Worm (Caenorhabditis elegans) whole organism, L3 larva: ENCODE measurements around the gene Y82E9BR.3.

Experiments
- R02D3.7 ChIP-seq: fragments of 150-350 bp; optimal IDR thresholded peaks from 2 replicates; lab custom pipeline; 2014; ENCODE audit warnings: missing biosample characterization, missing genetic modification characterization
- ZK546.5 ChIP-seq: sonication (generic microtip); optimal IDR thresholded peaks from 2 replicates; lab custom pipeline; 2017; ENCODE audit warnings: missing biosample characterization, missing genetic modification characterization
- aly-2 ChIP-seq: fragments of 150-350 bp; optimal IDR thresholded peaks from 2 replicates; lab custom pipeline; 2014; ENCODE audit warnings: missing biosample characterization, missing genetic modification characterization
- ama-1 ChIP-seq: fragments of 150-350 bp; optimal IDR thresholded peaks from 2 replicates; lab custom pipeline; 2018
- ceh-82 ChIP-seq: fragments of 150-350 bp; optimal IDR thresholded peaks from 2 replicates; lab custom pipeline; 2014; ENCODE audit warnings: missing biosample characterization, missing genetic modification characterization
- ceh-9 ChIP-seq: sonication (generic microtip); optimal IDR thresholded peaks from 2 replicates; lab custom pipeline; 2018; ENCODE audit warnings: missing biosample characterization, missing genetic modification characterization
- daf-12 ChIP-seq: fragments of 150-350 bp; optimal IDR thresholded peaks from 2 replicates; lab custom pipeline; 2014; ENCODE audit warnings: missing biosample characterization, missing genetic modification reagents, missing genetic modification characterization
- egl-27 ChIP-seq: sonication (generic microtip); optimal IDR thresholded peaks from 4 replicates; lab custom pipeline; 2017; ENCODE audit warnings: missing biosample characterization, missing genetic modification reagents, missing genetic modification characterization
- elt-2 ChIP-seq: sonication (generic microtip); optimal IDR thresholded peaks from 2 replicates; lab custom pipeline; 2016; ENCODE audit warnings: missing genetic modification reagents, mild to moderate bottlenecking, missing genetic modification characterization, missing compliant biosample characterization
- elt-3 ChIP-seq, 3 experiments: fragments of 150-350 bp in 1 of 3; sonication (generic microtip) in 2 of 3; optimal IDR thresholded peaks; 2 replicates in 2 of 3; 4 replicates in 1 of 3; lab custom pipeline; 2014 to 2017; ENCODE audit warnings: missing biosample characterization in 3 of 3, missing genetic modification characterization in 3 of 3
- eor-1 ChIP-seq, 2 experiments: fragments of 150-350 bp; optimal IDR thresholded peaks; 2 replicates each; lab custom pipeline; 2014 to 2018; ENCODE audit warnings: missing biosample characterization in 2 of 2, missing genetic modification characterization in 2 of 2
- fkh-10 ChIP-seq: sonication (generic microtip); optimal IDR thresholded peaks from 2 replicates; lab custom pipeline; 2017; ENCODE audit warnings: missing biosample characterization, missing genetic modification reagents, missing genetic modification characterization
- fkh-2 ChIP-seq: fragments of 150-350 bp; optimal IDR thresholded peaks from 2 replicates; lab custom pipeline; 2014; ENCODE audit warnings: missing biosample characterization, missing genetic modification reagents, missing genetic modification characterization
- hmg-11 ChIP-seq: sonication (generic microtip); optimal IDR thresholded peaks from 2 replicates; lab custom pipeline; 2016; ENCODE audit warnings: missing genetic modification characterization, missing compliant biosample characterization
- lin-15B ChIP-seq: fragments of 150-350 bp; optimal IDR thresholded peaks from 2 replicates; lab custom pipeline; 2014; ENCODE audit warnings: missing biosample characterization, missing genetic modification characterization
- lin-39 ChIP-seq: fragments of 150-350 bp; optimal IDR thresholded peaks from 2 replicates; lab custom pipeline; 2018; ENCODE audit warnings: missing biosample characterization, missing genetic modification reagents, missing genetic modification characterization
- mdl-1 ChIP-seq: fragments of 150-350 bp; optimal IDR thresholded peaks from 2 replicates; lab custom pipeline; 2014; ENCODE audit warnings: missing biosample characterization, missing genetic modification characterization
- mml-1 ChIP-seq: fragments of 150-350 bp; sonication (generic microtip); optimal IDR thresholded peaks from 3 replicates; lab custom pipeline; 2014; ENCODE audit warnings: missing biosample characterization, missing genetic modification characterization
- nfya-1 ChIP-seq: sonication (generic microtip); optimal IDR thresholded peaks from 2 replicates; lab custom pipeline; 2017; ENCODE audit warnings: missing genetic modification characterization, mild to moderate bottlenecking, missing compliant biosample characterization, antibody characterized with exemption, moderate library complexity; ENCODE audit not compliant: insufficient read depth
- nhr-11 ChIP-seq: fragments of 150-350 bp; optimal IDR thresholded peaks from 2 replicates; lab custom pipeline; 2014; ENCODE audit warnings: missing biosample characterization, missing genetic modification characterization
- nhr-12 ChIP-seq: fragments of 150-350 bp; optimal IDR thresholded peaks from 2 replicates; lab custom pipeline; 2014; ENCODE audit warnings: missing biosample characterization, missing genetic modification characterization
- nhr-237 ChIP-seq: fragments of 150-350 bp; optimal IDR thresholded peaks from 2 replicates; lab custom pipeline; 2014; ENCODE audit warnings: missing biosample characterization, missing genetic modification characterization
- nhr-25 ChIP-seq: sonication (generic microtip); optimal IDR thresholded peaks from 2 replicates; lab custom pipeline; 2017; ENCODE audit warnings: missing biosample characterization, missing genetic modification characterization
- nhr-28 ChIP-seq: fragments of 150-350 bp; optimal IDR thresholded peaks from 2 replicates; lab custom pipeline; 2014; ENCODE audit warnings: missing biosample characterization, missing genetic modification characterization
- nhr-76 ChIP-seq: fragments of 150-350 bp; sonication (generic microtip); optimal IDR thresholded peaks from 5 replicates; lab custom pipeline; 2014; ENCODE audit warnings: missing biosample characterization, missing genetic modification characterization
- pha-4 ChIP-seq: fragments of 150-350 bp; optimal IDR thresholded peaks from 2 replicates; lab custom pipeline; 2014; ENCODE audit warnings: missing biosample characterization, missing genetic modification reagents, missing genetic modification characterization
- pqm-1 ChIP-seq: fragments of 150-350 bp; optimal IDR thresholded peaks from 2 replicates; lab custom pipeline; 2017; ENCODE audit warnings: missing biosample characterization, missing genetic modification characterization, inconsistent platforms
- sea-2 ChIP-seq: fragments of 150-350 bp; sonication (generic microtip); optimal IDR thresholded peaks from 4 replicates; lab custom pipeline; 2014; ENCODE audit warnings: missing biosample characterization, missing genetic modification reagents, missing genetic modification characterization
- skn-1 ChIP-seq: fragments of 150-350 bp; optimal IDR thresholded peaks from 2 replicates; lab custom pipeline; 2014; ENCODE audit warnings: missing biosample characterization, missing genetic modification characterization
- snpc-4 ChIP-seq: fragments of 150-350 bp; optimal IDR thresholded peaks from 2 replicates; lab custom pipeline; 2014; ENCODE audit warnings: missing biosample characterization, missing genetic modification characterization
- unc-39 ChIP-seq: sonication (generic microtip); optimal IDR thresholded peaks from 4 replicates; lab custom pipeline; 2017; ENCODE audit warnings: missing biosample characterization, missing genetic modification characterization
- unc-62 ChIP-seq: fragments of 150-350 bp; sonication (generic microtip); optimal IDR thresholded peaks from 4 replicates; lab custom pipeline; 2014; ENCODE audit warnings: missing biosample characterization, missing genetic modification reagents, missing genetic modification characterization
- ztf-11 ChIP-seq: fragments of 150-350 bp; optimal IDR thresholded peaks from 2 replicates; lab custom pipeline; 2014; ENCODE audit warnings: missing biosample characterization, missing genetic modification characterization
- ztf-4 ChIP-seq: fragments of 150-350 bp; optimal IDR thresholded peaks from 2 replicates; lab custom pipeline; 2014; ENCODE audit warnings: missing biosample characterization, missing genetic modification characterization

The Y82E9BR.3 gene

ce11 chrIII:1409139-1409538 is 9.9 kb upstream of the Y82E9BR.3 start, which contains the start of gene Y82E9BR.22:
Y82E9BR.22 (minus strand) TSS chrIII:1409239.
- no peak for TF ChIP-seq elt-3 (tag; optimal IDR thresholded peaks at IDR 0.05; lab: Kevin White, UChicago)
- no peak for TF ChIP-seq nhr-12 (tag; lab: Kevin White, UChicago)
- TF ChIP-seq ztf-4 (tag; lab: Kevin White, UChicago), result no peak
- TF ChIP-seq ceh-9 (tag; lab: Kevin White, UChicago), result no peak
- no peak for TF ChIP-seq lin-39
- no peak for TF ChIP-seq ZK546.5 (tag; lab: Kevin White, UChicago)
- TF ChIP-seq mml-1 (tag; lab: Kevin White, UChicago), result no peak

DNA sequence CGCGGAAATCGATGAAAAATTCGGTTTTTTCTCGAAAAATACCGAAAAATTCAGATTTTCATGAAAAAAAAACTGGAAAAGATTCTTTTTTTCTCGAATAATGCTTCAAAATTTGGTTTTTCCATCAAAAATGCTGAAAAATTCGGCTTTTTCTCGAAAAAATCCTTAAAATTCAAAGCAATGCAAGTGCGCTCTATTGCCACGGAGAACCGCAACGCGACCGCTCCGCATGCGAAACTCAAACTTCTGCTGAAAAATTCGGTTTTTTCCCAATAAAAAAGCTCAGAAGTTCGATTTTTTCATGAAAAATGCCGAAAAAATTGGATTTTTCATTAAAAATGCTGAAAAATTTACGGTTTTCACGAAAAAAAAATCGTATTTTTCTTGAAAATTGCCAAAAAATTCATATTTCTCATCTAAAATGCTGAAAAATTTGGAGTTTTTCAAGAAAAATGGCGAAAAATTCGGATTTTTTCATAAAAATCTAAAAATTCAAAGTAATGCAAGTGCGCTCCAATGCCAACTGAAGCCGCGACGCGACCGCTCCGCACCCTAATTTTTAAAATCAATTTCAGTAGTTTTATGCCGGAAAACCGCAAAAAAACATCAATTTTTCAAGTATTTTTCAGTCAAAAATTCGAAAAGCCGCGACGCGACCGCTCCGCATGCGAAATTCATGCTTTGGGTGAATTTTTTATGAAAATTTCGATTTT is 5.7 kb upstream of the Y82E9BR.3 start:
- TF ChIP-seq ama-1 (no peak), mml-1 (tag; lab: Kevin White, UChicago) (no peak), snpc-4 (no peak), fkh-2 (tag; lab: Kevin White, UChicago) (no peak), ztf-4 (tag; lab: Kevin White, UChicago) (no peak), mdl-1 (tag; lab: Kevin White, UChicago) (no peak), nhr-76 (tag; lab: Kevin White, UChicago) (no peak), hmg-11 (tag; lab: Kevin White, UChicago) (no peak), unc-39 (tag; lab: Kevin White, UChicago) (no peak), egl-27 (tag; lab: Kevin White, UChicago) (no peak), sea-2 (GFP tag; lab: Kevin White, UChicago) (no peak), fkh-10 (GFP tag; lab: Kevin White, UChicago) (no peak), eor-1 (tag; optimal IDR thresholded peaks at IDR 0.05; lab: Kevin White, UChicago) (no peak), lin-39 (no peak), unc-62 (GFP tag; lab: Kevin White, UChicago) (no peak), aly-2 (tag; lab: Kevin White, UChicago) (no peak), nhr-25 (tag; lab: Kevin White, UChicago) (no peak), nfya-1 (tag; lab: Kevin White, UChicago) (no peak), R02D3.7 (tag; lab: Kevin White, UChicago) (no peak)
- TF ChIP-seq, all 47 proteins: peak for 0

- peak; percentile 45 for TF ChIP-seq elt-2 (tag; lab: Kevin White, UChicago)
- TF ChIP-seq pqm-1 (tag; lab: Kevin White, UChicago), result peak; percentile 19
- TF ChIP-seq lin-15B (tag; lab: Kevin White, UChicago), result no peak
These were observed 4.9 kb upstream of the Y82E9BR.3 start, which contains the start of gene Y82E9BR.14 for ce11 chrIII:1413890-1414613. Y82E9BR.14 (minus strand) TSS chrIII:1414116.

DNA sequence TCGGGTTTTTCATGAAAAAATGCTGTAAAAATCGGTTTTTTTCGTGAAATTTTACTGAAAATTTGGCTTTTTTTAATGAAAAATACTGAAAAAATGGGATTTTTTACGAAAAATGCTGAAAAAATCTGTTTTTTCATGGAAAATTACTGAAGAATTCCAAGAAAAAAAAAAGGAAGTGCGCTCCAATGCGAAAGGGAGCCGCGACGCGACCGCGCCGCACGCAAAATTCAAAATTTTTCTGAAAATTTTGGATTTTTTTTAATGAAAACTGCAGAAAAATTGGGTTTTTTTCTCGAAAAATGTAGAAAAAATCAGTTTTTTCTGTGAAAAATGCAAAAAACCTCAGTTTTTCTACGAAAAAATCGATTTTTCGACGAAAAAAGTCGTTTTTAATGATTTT is 2.4 kb upstream of the Y82E9BR.3 start:
- TF ChIP-seq daf-12 (tag; lab: Kevin White, UChicago) (no peak), snpc-4 (no peak), nhr-12 (tag; lab: Kevin White, UChicago) (no peak), nhr-11 (tag; lab: Kevin White, UChicago) (no peak), fkh-10 (GFP tag; lab: Kevin White, UChicago) (no peak), nhr-237 (tag; lab: Kevin White, UChicago) (no peak), pha-4 (tag; lab: Kevin White, UChicago) (no peak), skn-1 (no peak), egl-27 (tag; lab: Kevin White, UChicago) (no peak), ceh-82 (no peak), nfya-1 (tag; lab: Kevin White, UChicago) (no peak), mdl-1 (tag; lab: Kevin White, UChicago) (no peak), pqm-1 (tag; lab: Kevin White, UChicago) (no peak), lin-15B (tag; lab: Kevin White, UChicago) (no peak), ama-1 (no peak), aly-2 (tag; lab: Kevin White, UChicago) (no peak), nhr-28 (tag; lab: Kevin White, UChicago) (no peak), nhr-25 (tag; lab: Kevin White, UChicago) (no peak), ztf-11 (no peak), nhr-76 (tag; lab: Kevin White, UChicago) (no peak)
